Fruit fly (Drosophila melanogaster) whole organism, embryonic: ENCODE results near the gene cher.
A peak's percentile ranks its signal among the peaks of the same experiment; 100 is the strongest.

ENCODE experiments used
- Asciz ChIP-seq: fragments of 200-800 bp; sonication (Bioruptor generic); optimal IDR thresholded peaks from 2 replicates; lab custom pipeline; 2017; ENCODE audit warnings: missing biosample characterization, mild to moderate bottlenecking, missing genetic modification characterization, missing genetic modification reagents
- Atf6 ChIP-seq: fragments of 200-800 bp; sonication (Bioruptor generic); IDR thresholded peaks from 2 replicates; pipeline ENCODE4 v1.3.6; 2022; ENCODE audit warnings: missing biosample characterization, missing genetic modification characterization
- CG10462 ChIP-seq: fragments of 200-800 bp; sonication (Bioruptor generic); optimal IDR thresholded peaks from 2 replicates; lab custom pipeline; 2016; ENCODE audit warnings: missing biosample characterization, missing genetic modification characterization
- CG11093 ChIP-seq: fragments of 200-800 bp; sonication (Bioruptor generic); IDR thresholded peaks from 3 replicates; pipeline ENCODE4 v1.3.6; 2022; ENCODE audit warnings: missing biosample characterization, missing genetic modification characterization
- CG11247 ChIP-seq: fragments of 200-800 bp; sonication (Bioruptor generic); IDR thresholded peaks from 2 replicates; pipeline ENCODE4 v1.3.6; 2022; ENCODE audit warnings: missing biosample characterization, missing genetic modification characterization
- CG11695 ChIP-seq: fragments of 200-800 bp; sonication (Bioruptor generic); IDR thresholded peaks from 3 replicates; pipeline ENCODE4 v1.3.6; 2022; ENCODE audit warnings: missing biosample characterization, missing genetic modification characterization
- CG12155 ChIP-seq: fragments of 200-800 bp; sonication (Bioruptor generic); optimal IDR thresholded peaks from 3 replicates; lab custom pipeline; 2016; ENCODE audit warnings: missing biosample characterization, missing genetic modification characterization
- CG13624 ChIP-seq: fragments of 200-800 bp; sonication (Bioruptor generic); optimal IDR thresholded peaks from 2 replicates; lab custom pipeline; 2016; ENCODE audit warnings: missing biosample characterization, missing genetic modification characterization
- CG14014 ChIP-seq: fragments of 200-800 bp; sonication (Bioruptor generic); IDR thresholded peaks from 2 replicates; pipeline ENCODE4 v1.3.6; 2022; ENCODE audit warnings: missing biosample characterization, missing genetic modification characterization
- CG14667 ChIP-seq: fragments of 200-800 bp; sonication (Bioruptor generic); IDR thresholded peaks from 2 replicates; pipeline ENCODE4 v1.3.6; 2022; ENCODE audit warnings: missing biosample characterization, missing genetic modification characterization
- CG14860 ChIP-seq: fragments of 200-800 bp; sonication (Bioruptor generic); IDR thresholded peaks from 3 replicates; pipeline ENCODE4 v1.3.6; 2022; ENCODE audit warnings: missing biosample characterization, missing genetic modification characterization; ENCODE audit not compliant: partially characterized antibody
- CG14965 ChIP-seq: fragments of 200-800 bp; sonication (Bioruptor generic); optimal IDR thresholded peaks from 2 replicates; lab custom pipeline; 2016; ENCODE audit warnings: missing biosample characterization, missing genetic modification characterization, borderline replicate concordance
- CG15269 ChIP-seq: fragments of 200-800 bp; sonication (Bioruptor generic); optimal IDR thresholded peaks from 2 replicates; lab custom pipeline; 2018; ENCODE audit warnings: missing biosample characterization, mild to moderate bottlenecking, missing genetic modification characterization, moderate library complexity
- CG16815 ChIP-seq: fragments of 200-800 bp; sonication (Bioruptor generic); optimal IDR thresholded peaks from 3 replicates; lab custom pipeline; 2017; ENCODE audit warnings: missing biosample characterization, mild to moderate bottlenecking, missing genetic modification characterization
- CG2116 ChIP-seq: fragments of 200-800 bp; sonication (Bioruptor generic); optimal IDR thresholded peaks from 3 replicates; lab custom pipeline; 2018; ENCODE audit warnings: missing biosample characterization, mild to moderate bottlenecking, missing genetic modification characterization
- CG2712 ChIP-seq: fragments of 200-800 bp; optimal IDR thresholded peaks from 3 replicates; lab custom pipeline; 2019; ENCODE audit warnings: missing biosample characterization, mild to moderate bottlenecking, missing genetic modification characterization, moderate library complexity
- CG2875 ChIP-seq: fragments of 200-800 bp; sonication (Bioruptor generic); optimal IDR thresholded peaks from 2 replicates; lab custom pipeline; 2017; ENCODE audit warnings: missing biosample characterization, mild to moderate bottlenecking, missing genetic modification characterization, missing genetic modification reagents
- CG30431 ChIP-seq: fragments of 200-800 bp; sonication (Bioruptor generic); optimal IDR thresholded peaks from 2 replicates; lab custom pipeline; 2017; ENCODE audit warnings: missing biosample characterization, missing genetic modification characterization
- CG3726 ChIP-seq: fragments of 200-800 bp; sonication (Bioruptor generic); IDR thresholded peaks from 3 replicates; pipeline ENCODE4, ENCODE4 v1.3.6; 2022; ENCODE audit warnings: missing biosample characterization, missing genetic modification characterization
- CG6272 ChIP-seq: fragments of 200-800 bp; sonication (Bioruptor generic); IDR thresholded peaks from 2 replicates; pipeline ENCODE4 v1.3.6; 2022; ENCODE audit warnings: missing biosample characterization, missing genetic modification characterization
- CG7786 ChIP-seq: fragments of 200-800 bp; sonication (Bioruptor generic); optimal IDR thresholded peaks from 2 replicates; lab custom pipeline; 2016; ENCODE audit warnings: missing biosample characterization, missing genetic modification characterization
- CG7839 ChIP-seq: fragments of 200-800 bp; sonication (Bioruptor generic); optimal IDR thresholded peaks from 3 replicates; lab custom pipeline; 2018; ENCODE audit warnings: missing biosample characterization, mild to moderate bottlenecking, missing genetic modification characterization, moderate library complexity
- CG7963 ChIP-seq: fragments of 200-800 bp; sonication (Bioruptor generic); IDR thresholded peaks from 3 replicates; pipeline ENCODE4 v1.3.6; 2022; ENCODE audit warnings: missing biosample characterization, missing genetic modification characterization; ENCODE audit not compliant: partially characterized antibody
- CG8944 ChIP-seq: fragments of 200-800 bp; sonication (Bioruptor generic); optimal IDR thresholded peaks from 3 replicates; lab custom pipeline; 2016; ENCODE audit warnings: missing biosample characterization, missing genetic modification characterization
- Dek ChIP-seq: fragments of 200-800 bp; sonication (Bioruptor generic); optimal IDR thresholded peaks from 3 replicates; lab custom pipeline; 2019; ENCODE audit warnings: missing biosample characterization, mild to moderate bottlenecking, missing genetic modification characterization, moderate library complexity
- Dref ChIP-seq: fragments of 200-800 bp; sonication (Bioruptor generic); IDR thresholded peaks from 2 replicates; pipeline ENCODE4 v1.3.6; 2022; ENCODE audit warnings: missing biosample characterization, missing genetic modification characterization
- ERR ChIP-seq: fragments of 200-800 bp; sonication (Bioruptor generic); optimal IDR thresholded peaks from 2 replicates; lab custom pipeline; 2016; ENCODE audit warnings: missing biosample characterization, missing genetic modification characterization
- HLHmδ ChIP-seq: fragments of 200-800 bp; sonication (Bioruptor generic); optimal IDR thresholded peaks from 2 replicates; lab custom pipeline; 2018; ENCODE audit warnings: missing biosample characterization, mild to moderate bottlenecking, missing genetic modification characterization, moderate library complexity
- NC2β ChIP-seq: fragments of 200-800 bp; sonication (Bioruptor generic); optimal IDR thresholded peaks from 2 replicates; lab custom pipeline; 2016; ENCODE audit warnings: missing biosample characterization, missing genetic modification characterization
- Poxn ChIP-seq: fragments of 200-800 bp; sonication (Bioruptor generic); IDR thresholded peaks from 2 replicates; pipeline ENCODE4 v1.3.6; 2022; ENCODE audit warnings: missing biosample characterization, missing genetic modification characterization
- Trl ChIP-seq, 3 experiments: fragments of >200 bp in 2 of 3; fragments of 200-800 bp in 1 of 3; sonication (Bioruptor generic) in 1 of 3; optimal IDR thresholded peaks; 2 replicates in 1 of 3; 3 replicates in 2 of 3; lab custom pipeline; 2016 to 2017; ENCODE audit warnings: missing biosample characterization in 1 of 3, missing genetic modification characterization in 1 of 3
- Xbp1 ChIP-seq: fragments of 200-800 bp; sonication (Bioruptor generic); optimal IDR thresholded peaks from 3 replicates; lab custom pipeline; 2016; ENCODE audit warnings: missing biosample characterization, mild to moderate bottlenecking, missing genetic modification characterization
- ara ChIP-seq: fragments of 200-800 bp; sonication (Bioruptor generic); IDR thresholded peaks from 2 replicates; pipeline ENCODE4 v1.3.6; 2022; ENCODE audit warnings: missing biosample characterization, missing genetic modification characterization
- bab2 ChIP-seq: fragments of 200-800 bp; sonication (Bioruptor generic); optimal IDR thresholded peaks from 2 replicates; lab custom pipeline; 2016; ENCODE audit warnings: missing biosample characterization, missing genetic modification characterization
- btn ChIP-seq: fragments of 200-800 bp; sonication (Bioruptor generic); optimal IDR thresholded peaks from 2 replicates; lab custom pipeline; 2016; ENCODE audit warnings: missing biosample characterization, missing genetic modification characterization
- corto ChIP-seq: fragments of 200-800 bp; sonication (Bioruptor generic); optimal IDR thresholded peaks from 2 replicates; lab custom pipeline; 2016; ENCODE audit warnings: missing biosample characterization, mild to moderate bottlenecking, missing genetic modification characterization, moderate library complexity
- crp ChIP-seq, 2 experiments: fragments of 200-800 bp; sonication (Bioruptor generic); optimal IDR thresholded peaks; 2 replicates in 1 of 2; 3 replicates in 1 of 2; lab custom pipeline; 2017; ENCODE audit warnings: missing biosample characterization in 2 of 2, missing genetic modification characterization in 2 of 2, mild to moderate bottlenecking in 1 of 2, moderate library complexity in 1 of 2
- cwo ChIP-seq: fragments of 200-800 bp; sonication (Bioruptor generic); optimal IDR thresholded peaks from 3 replicates; lab custom pipeline; 2017; ENCODE audit warnings: missing biosample characterization, missing genetic modification characterization, mild to moderate bottlenecking, moderate library complexity, missing genetic modification reagents
- dysf ChIP-seq: fragments of 200-800 bp; sonication (Bioruptor generic); IDR thresholded peaks from 3 replicates; pipeline ENCODE4 v1.3.6; 2022; ENCODE audit warnings: missing biosample characterization, missing genetic modification characterization
- mam ChIP-seq: fragments of 200-800 bp; sonication (Bioruptor generic); optimal IDR thresholded peaks from 3 replicates; lab custom pipeline; 2016; ENCODE audit warnings: missing biosample characterization, missing genetic modification characterization
- phol ChIP-seq: fragments of 200-800 bp; sonication (Bioruptor generic); optimal IDR thresholded peaks from 3 replicates; lab custom pipeline; 2018; ENCODE audit warnings: missing biosample characterization, mild to moderate bottlenecking, missing genetic modification characterization, moderate library complexity
- pita ChIP-seq: fragments of 200-800 bp; sonication (Bioruptor generic); optimal IDR thresholded peaks from 2 replicates; lab custom pipeline; 2017; ENCODE audit warnings: missing biosample characterization, mild to moderate bottlenecking, missing genetic modification characterization
- prd ChIP-seq, 3 experiments: fragments of >200 bp in 2 of 3; fragments of 200-800 bp in 1 of 3; sonication (Bioruptor generic) in 1 of 3; optimal IDR thresholded peaks in 2 of 3; IDR thresholded peaks in 1 of 3; 2 replicates in 2 of 3; 3 replicates in 1 of 3; pipeline versions ENCODE4 v1.3.6 to Lab custom; 2017 to 2022; ENCODE audit warnings: missing biosample characterization in 1 of 3, missing genetic modification characterization in 1 of 3
- sens ChIP-seq: fragments of 200-800 bp; sonication (Bioruptor generic); peaks from one replicate; lab custom pipeline; 2016; ENCODE audit warnings: missing biosample characterization, missing genetic modification characterization
- sim ChIP-seq: fragments of 200-800 bp; sonication (Bioruptor generic); IDR thresholded peaks from 2 replicates; pipeline ENCODE4 v1.3.6; 2022; ENCODE audit warnings: missing biosample characterization, missing genetic modification characterization
- slou ChIP-seq: fragments of 200-800 bp; sonication (Bioruptor generic); optimal IDR thresholded peaks from 3 replicates; lab custom pipeline; 2016; ENCODE audit warnings: missing biosample characterization, missing genetic modification characterization
- sqz ChIP-seq: fragments of 200-800 bp; sonication (Bioruptor generic); optimal IDR thresholded peaks from 3 replicates; lab custom pipeline; 2018; ENCODE audit warnings: missing biosample characterization, mild to moderate bottlenecking, missing genetic modification characterization
- ssp ChIP-seq: fragments of 200-800 bp; sonication (Bioruptor generic); IDR thresholded peaks from 2 replicates; pipeline ENCODE4 v1.3.6; 2022; ENCODE audit warnings: missing biosample characterization, missing genetic modification characterization
- unc-4 ChIP-seq: fragments of 200-800 bp; sonication (Bioruptor generic); IDR thresholded peaks from 2 replicates; pipeline ENCODE4 v1.3.6; 2022; ENCODE audit warnings: missing biosample characterization, missing genetic modification characterization; ENCODE audit not compliant: partially characterized antibody
- vvl ChIP-seq: fragments of 200-800 bp; sonication (Bioruptor generic); IDR thresholded peaks from 2 replicates; pipeline ENCODE4 v1.3.6; 2022; ENCODE audit warnings: missing biosample characterization, missing genetic modification characterization

Gene cher

dm6 chr3R:17079859-17080255 is 45.3 kb downstream of the cher start, which contains the start of the genes Keap1 and kuk (continued):
- TF ChIP-seq CG12155 (GFP tag; lab: Kevin White, UChicago) (peak; percentile 58), mam (GFP tag; lab: Kevin White, UChicago) (peak; percentile 76), sqz (GFP tag; lab: Kevin White, UChicago) (peak; percentile 48), bab2 (GFP tag; lab: Kevin White, UChicago) (peak; percentile 57), CG7839 (tag; lab: Kevin White, UChicago) (peak; percentile 13), Xbp1 (GFP tag; lab: Kevin White, UChicago) (peak; percentile 71), CG11247 (GFP tag; lab: Robert Waterston, UW) (peak; percentile 61), CG14965 (no peak), Dek (peak; percentile 52), CG13624 (GFP tag; lab: Kevin White, UChicago) (peak; percentile 47), CG14014 (GFP tag; lab: Robert Waterston, UW) (peak; percentile 51), btn (GFP tag; lab: Kevin White, UChicago) (no peak), dysf (GFP tag; lab: Robert Waterston, UW) (peak; percentile 25; the same call in 1 of the 3 replicates), CG30431 (GFP tag; lab: Kevin White, UChicago) (no peak), vvl (peak; percentile 66), CG16815 (peak; percentile 16), CG8944 (GFP tag; lab: Kevin White, UChicago) (peak; percentile 11), CG10462 (GFP tag; lab: Kevin White, UChicago) (peak; percentile 69), CG7786 (peak; percentile 51), ssp (GFP tag; lab: Robert Waterston, UW) (no peak), slou (peak; percentile 74), CG2712 (tag; lab: Kevin White, UChicago) (peak; percentile 62), CG15269 (tag; lab: Kevin White, UChicago) (peak; percentile 29), ERR (GFP tag; lab: Kevin White, UChicago) (peak; percentile 12), CG2116 (GFP tag; lab: Kevin White, UChicago) (peak; percentile 72), pita (GFP tag; lab: Kevin White, UChicago) (peak; percentile 86), CG11695 (GFP tag; lab: Robert Waterston, UW) (0 out of 3 replicates have a peak, but pooled peaks have one; percentile 14), CG3726 (GFP tag; lab: Robert Waterston, UW) (no peak), NC2β (GFP tag; lab: Kevin White, UChicago) (peak; percentile 67), HLHmδ (GFP tag; lab: Kevin White, UChicago) (peak; percentile 4), phol (tag; lab: Kevin White, UChicago) (peak; percentile 25), CG7963 (GFP tag; lab: Robert Waterston, UW) (no peak), CG6272 (GFP tag; lab: Robert Waterston, UW) (peak; percentile 46; the same call in 1 of the 2 replicates), Asciz (GFP tag; lab: Kevin White, UChicago) (peak; percentile 48), cwo (GFP tag; lab: Kevin White, UChicago) (no peak), prd (optimal IDR thresholded peaks at IDR 0.05; lab: Kevin White, UChicago) (no peak), prd (GFP tag; IDR thresholded peaks at IDR 0.05; lab: Robert Waterston, UW) (peak; percentile 51; the same call in 1 of the 3 replicates), CG2875 (GFP tag; lab: Kevin White, UChicago) (peak; percentile 12), Poxn (no peak), crp (GFP tag; optimal IDR thresholded peaks at IDR 0.05; lab: Kevin White, UChicago) (peak; percentile 5 to 81), CG14667 (GFP tag; lab: Robert Waterston, UW) (no peak), CG11093 (GFP tag; lab: Robert Waterston, UW) (peak; percentile 16; the same call in 1 of the 3 replicates), CG14860 (GFP tag; lab: Robert Waterston, UW) (peak; percentile 68), corto (GFP tag; lab: Kevin White, UChicago) (no peak), sens (GFP tag; lab: Kevin White, UChicago) (peak; percentile 89), sim (GFP tag; lab: Robert Waterston, UW) (no peak), unc-4 (GFP tag; lab: Robert Waterston, UW) (peak; percentile 86), ara (0 out of 2 replicates have a peak, but pooled peaks have one; percentile 8), Trl (optimal IDR thresholded peaks at IDR 0.05; lab: Kevin White, UChicago) (peak in 1 of 2 experiments; percentile 4), Trl (GFP tag; optimal IDR thresholded peaks at IDR 0.05; lab: Kevin White, UChicago) (peak; percentile 71), Atf6 (GFP tag; lab: Robert Waterston, UW) (no peak), Dref (GFP tag; lab: Robert Waterston, UW) (peak; percentile 62)
